Fruit fly (Drosophila melanogaster) whole organism, embryonic: ENCODE measurements around the gene Pex14.

Experiments used
- Ada2b ChIP-seq: fragments of 200-800 bp; sonication (Bioruptor generic); IDR thresholded peaks from 2 replicates; pipeline ENCODE4 v1.3.6; 2022; ENCODE audit warnings: missing biosample characterization, missing genetic modification characterization
- Blimp-1 ChIP-seq: fragments of 200-800 bp; sonication (Bioruptor generic); optimal IDR thresholded peaks from 3 replicates; lab custom pipeline; 2018; ENCODE audit warnings: missing biosample characterization, missing genetic modification characterization, mild to moderate bottlenecking, moderate library complexity, missing genetic modification reagents
- CG10565 ChIP-seq: fragments of 200-800 bp; sonication (Bioruptor generic); optimal IDR thresholded peaks from 3 replicates; lab custom pipeline; 2016; ENCODE audit warnings: missing biosample characterization, mild to moderate bottlenecking, missing genetic modification characterization
- CG11456 ChIP-seq: fragments of 200-800 bp; sonication (Bioruptor generic); IDR thresholded peaks from 3 replicates; pipeline ENCODE4 v1.3.6; 2022; ENCODE audit warnings: missing biosample characterization, missing genetic modification characterization
- CG11695 ChIP-seq: fragments of 200-800 bp; sonication (Bioruptor generic); IDR thresholded peaks from 3 replicates; pipeline ENCODE4 v1.3.6; 2022; ENCODE audit warnings: missing biosample characterization, missing genetic modification characterization
- CG13624 ChIP-seq: fragments of 200-800 bp; sonication (Bioruptor generic); optimal IDR thresholded peaks from 2 replicates; lab custom pipeline; 2016; ENCODE audit warnings: missing biosample characterization, missing genetic modification characterization
- CG13775 ChIP-seq: fragments of 200-800 bp; sonication (Bioruptor generic); optimal IDR thresholded peaks from 3 replicates; lab custom pipeline; 2017; ENCODE audit warnings: missing biosample characterization, mild to moderate bottlenecking, missing genetic modification characterization
- CG15269 ChIP-seq: fragments of 200-800 bp; sonication (Bioruptor generic); optimal IDR thresholded peaks from 2 replicates; lab custom pipeline; 2018; ENCODE audit warnings: missing biosample characterization, mild to moderate bottlenecking, missing genetic modification characterization, moderate library complexity
- CG1529 ChIP-seq: fragments of 200-800 bp; sonication (Bioruptor generic); optimal IDR thresholded peaks from 3 replicates; lab custom pipeline; 2018; ENCODE audit warnings: missing biosample characterization, missing genetic modification characterization
- CG15601 ChIP-seq: fragments of 200-800 bp; sonication (Bioruptor generic); optimal IDR thresholded peaks from 3 replicates; lab custom pipeline; 2019; ENCODE audit warnings: missing biosample characterization, mild to moderate bottlenecking, missing genetic modification characterization, moderate library complexity
- CG16863 ChIP-seq: fragments of 200-800 bp; sonication (Bioruptor generic); optimal IDR thresholded peaks from 3 replicates; lab custom pipeline; 2016; ENCODE audit warnings: missing biosample characterization, missing genetic modification characterization
- CG17361 ChIP-seq: fragments of 200-800 bp; sonication (Bioruptor generic); IDR thresholded peaks from 3 replicates; pipeline ENCODE4 v1.3.6; 2022; ENCODE audit warnings: missing biosample characterization, missing genetic modification characterization
- CG31441 ChIP-seq: fragments of 200-800 bp; sonication (Bioruptor generic); IDR thresholded peaks from 2 replicates; pipeline ENCODE4 v1.3.6; 2022; ENCODE audit warnings: missing biosample characterization, missing genetic modification characterization
- CG3838 ChIP-seq: fragments of 200-800 bp; sonication (Bioruptor generic); optimal IDR thresholded peaks from 3 replicates; lab custom pipeline; 2016; ENCODE audit warnings: missing biosample characterization, missing genetic modification characterization
- CG4282 ChIP-seq: fragments of 200-800 bp; sonication (Bioruptor generic); optimal IDR thresholded peaks from 2 replicates; lab custom pipeline; 2016; ENCODE audit warnings: missing biosample characterization, missing genetic modification characterization
- CG4730 ChIP-seq: fragments of 200-800 bp; sonication (Bioruptor generic); IDR thresholded peaks from 2 replicates; pipeline ENCODE4 v1.3.6; 2022; ENCODE audit warnings: missing biosample characterization, missing genetic modification characterization
- CG5953 ChIP-seq: fragments of 200-800 bp; sonication (Bioruptor generic); IDR thresholded peaks from 2 replicates; pipeline ENCODE4 v1.3.6; 2022; ENCODE audit warnings: missing biosample characterization, missing genetic modification characterization
- CG7928 ChIP-seq: fragments of 200-800 bp; sonication (Bioruptor generic); optimal IDR thresholded peaks from 2 replicates; lab custom pipeline; 2017; ENCODE audit warnings: missing biosample characterization, mild to moderate bottlenecking, missing genetic modification characterization
- CG8924 ChIP-seq: fragments of 200-800 bp; optimal IDR thresholded peaks from 3 replicates; lab custom pipeline; 2019; ENCODE audit warnings: missing biosample characterization, mild to moderate bottlenecking, missing genetic modification characterization, moderate library complexity
- CG8944 ChIP-seq: fragments of 200-800 bp; sonication (Bioruptor generic); optimal IDR thresholded peaks from 3 replicates; lab custom pipeline; 2016; ENCODE audit warnings: missing biosample characterization, missing genetic modification characterization
- CG9932 ChIP-seq: fragments of 200-800 bp; sonication (Bioruptor generic); IDR thresholded peaks from 2 replicates; pipeline ENCODE4 v1.3.6; 2022; ENCODE audit warnings: missing biosample characterization, missing genetic modification characterization
- Dek ChIP-seq: fragments of 200-800 bp; sonication (Bioruptor generic); optimal IDR thresholded peaks from 3 replicates; lab custom pipeline; 2019; ENCODE audit warnings: missing biosample characterization, mild to moderate bottlenecking, missing genetic modification characterization, moderate library complexity
- Dref ChIP-seq: fragments of 200-800 bp; sonication (Bioruptor generic); IDR thresholded peaks from 2 replicates; pipeline ENCODE4 v1.3.6; 2022; ENCODE audit warnings: missing biosample characterization, missing genetic modification characterization
- E2f1 ChIP-seq: fragments of 200-800 bp; sonication (Bioruptor generic); IDR thresholded peaks from 2 replicates; pipeline ENCODE4 v1.3.6; 2022; ENCODE audit warnings: missing biosample characterization, missing genetic modification characterization
- Fer1 ChIP-seq: fragments of 200-800 bp; sonication (Bioruptor generic); optimal IDR thresholded peaks from 2 replicates; lab custom pipeline; 2017; ENCODE audit warnings: missing biosample characterization, mild to moderate bottlenecking, missing genetic modification characterization
- HmgZ ChIP-seq: fragments of 200-800 bp; sonication (Bioruptor generic); optimal IDR thresholded peaks from 2 replicates; lab custom pipeline; 2018; ENCODE audit warnings: missing biosample characterization, mild to moderate bottlenecking, missing genetic modification characterization
- Hmr ChIP-seq: fragments of 200-800 bp; sonication (Bioruptor generic); optimal IDR thresholded peaks from 3 replicates; lab custom pipeline; 2017; ENCODE audit warnings: mild to moderate bottlenecking, missing biosample characterization, missing genetic modification reagents, missing genetic modification characterization
- Lhr ChIP-seq: fragments of 200-800 bp; sonication (Bioruptor generic); optimal IDR thresholded peaks from 3 replicates; lab custom pipeline; 2017; ENCODE audit warnings: mild to moderate bottlenecking, missing biosample characterization, missing genetic modification reagents, missing genetic modification characterization
- Tbp ChIP-seq: fragments of >200 bp; optimal IDR thresholded peaks from 2 replicates; lab custom pipeline; 2018; ENCODE audit warnings: missing biosample characterization, missing genetic modification characterization
- az2 ChIP-seq: fragments of 200-800 bp; sonication (Bioruptor generic); optimal IDR thresholded peaks from 3 replicates; lab custom pipeline; 2016; ENCODE audit warnings: missing biosample characterization, missing genetic modification characterization
- bsh ChIP-seq, 2 experiments: fragments of 200-800 bp; sonication (Bioruptor generic); optimal IDR thresholded peaks; 2 replicates each; lab custom pipeline; 2017 to 2018; ENCODE audit warnings: mild to moderate bottlenecking in 2 of 2, missing biosample characterization in 2 of 2, missing genetic modification characterization in 2 of 2, moderate library complexity in 1 of 2
- chif ChIP-seq, 2 experiments: fragments of 200-800 bp; sonication (Bioruptor generic); optimal IDR thresholded peaks; 3 replicates each; lab custom pipeline; 2016; ENCODE audit warnings: missing biosample characterization in 2 of 2, missing genetic modification characterization in 2 of 2
- corto ChIP-seq: fragments of 200-800 bp; sonication (Bioruptor generic); optimal IDR thresholded peaks from 2 replicates; lab custom pipeline; 2016; ENCODE audit warnings: missing biosample characterization, mild to moderate bottlenecking, missing genetic modification characterization, moderate library complexity
- croc ChIP-seq: fragments of 200-800 bp; sonication (Bioruptor generic); conservative IDR thresholded peaks from 3 replicates; pipeline ENCODE4 v1.3.6; 2022; ENCODE audit warnings: missing biosample characterization, missing genetic modification characterization
- da ChIP-seq: fragments of 200-800 bp; sonication (Bioruptor generic); optimal IDR thresholded peaks from 2 replicates; lab custom pipeline; 2016; ENCODE audit warnings: missing biosample characterization, missing genetic modification characterization
- dan ChIP-seq: fragments of 200-800 bp; sonication (Bioruptor generic); IDR thresholded peaks from 2 replicates; pipeline ENCODE4 v1.3.6; 2022; ENCODE audit warnings: missing biosample characterization, missing genetic modification characterization
- dmrt99B ChIP-seq: fragments of 200-800 bp; sonication (Bioruptor generic); optimal IDR thresholded peaks from 2 replicates; lab custom pipeline; 2018; ENCODE audit warnings: missing biosample characterization, mild to moderate bottlenecking, missing genetic modification characterization, moderate library complexity
- ems ChIP-seq: fragments of 200-800 bp; sonication (Bioruptor generic); optimal IDR thresholded peaks from 3 replicates; lab custom pipeline; 2016; ENCODE audit warnings: missing biosample characterization, missing genetic modification characterization
- ewg ChIP-seq: fragments of 200-800 bp; sonication (Bioruptor generic); optimal IDR thresholded peaks from 3 replicates; lab custom pipeline; 2017; ENCODE audit warnings: mild to moderate bottlenecking, missing biosample characterization, missing genetic modification reagents, missing genetic modification characterization
- fd64A ChIP-seq: fragments of 200-800 bp; sonication (Bioruptor generic); optimal IDR thresholded peaks from 3 replicates; lab custom pipeline; 2018; ENCODE audit warnings: missing biosample characterization, mild to moderate bottlenecking, missing genetic modification characterization
- fd96Cb ChIP-seq: fragments of 200-800 bp; sonication (Bioruptor generic); optimal IDR thresholded peaks from 2 replicates; lab custom pipeline; 2018; ENCODE audit warnings: missing biosample characterization, mild to moderate bottlenecking, missing genetic modification characterization, moderate library complexity
- gce ChIP-seq: fragments of 200-800 bp; sonication (Bioruptor generic); IDR thresholded peaks from 3 replicates; pipeline ENCODE4 v1.3.6; 2022; ENCODE audit warnings: missing biosample characterization, missing genetic modification characterization
- ken ChIP-seq: fragments of 200-800 bp; sonication (Bioruptor generic); IDR thresholded peaks from 3 replicates; pipeline ENCODE4 v1.3.6; 2022; ENCODE audit warnings: missing biosample characterization, missing genetic modification characterization
- luna ChIP-seq: fragments of 200-800 bp; sonication (Bioruptor generic); optimal IDR thresholded peaks from 2 replicates; lab custom pipeline; 2016; ENCODE audit warnings: missing biosample characterization, missing genetic modification characterization
- nom ChIP-seq: fragments of 200-800 bp; sonication (Bioruptor generic); optimal IDR thresholded peaks from 2 replicates; lab custom pipeline; 2017; ENCODE audit warnings: missing biosample characterization, missing genetic modification characterization, mild to moderate bottlenecking, moderate library complexity, missing genetic modification reagents
- p53 ChIP-seq: fragments of 200-800 bp; sonication (Bioruptor generic); optimal IDR thresholded peaks from 2 replicates; lab custom pipeline; 2016; ENCODE audit warnings: missing biosample characterization, missing genetic modification characterization
- pho ChIP-seq: fragments of 200-800 bp; sonication (Bioruptor generic); optimal IDR thresholded peaks from 2 replicates; lab custom pipeline; 2016; ENCODE audit warnings: missing biosample characterization, missing genetic modification characterization
- ro ChIP-seq: fragments of 200-800 bp; sonication (Bioruptor generic); IDR thresholded peaks from 2 replicates; pipeline ENCODE4 v1.3.6; 2022; ENCODE audit warnings: missing biosample characterization, missing genetic modification characterization
- sens ChIP-seq: fragments of 200-800 bp; sonication (Bioruptor generic); peaks from one replicate; lab custom pipeline; 2016; ENCODE audit warnings: missing biosample characterization, missing genetic modification characterization
- toy ChIP-seq: fragments of 200-800 bp; sonication (Bioruptor generic); IDR thresholded peaks from 2 replicates; pipeline ENCODE4 v1.3.6; 2022; ENCODE audit warnings: missing biosample characterization, missing genetic modification characterization
- vnd ChIP-seq: fragments of 200-800 bp; sonication (Bioruptor generic); IDR thresholded peaks from 3 replicates; pipeline ENCODE4 v1.3.6; 2022; ENCODE audit warnings: missing biosample characterization, missing genetic modification characterization; ENCODE audit not compliant: partially characterized antibody

The Pex14 gene

DNA sequence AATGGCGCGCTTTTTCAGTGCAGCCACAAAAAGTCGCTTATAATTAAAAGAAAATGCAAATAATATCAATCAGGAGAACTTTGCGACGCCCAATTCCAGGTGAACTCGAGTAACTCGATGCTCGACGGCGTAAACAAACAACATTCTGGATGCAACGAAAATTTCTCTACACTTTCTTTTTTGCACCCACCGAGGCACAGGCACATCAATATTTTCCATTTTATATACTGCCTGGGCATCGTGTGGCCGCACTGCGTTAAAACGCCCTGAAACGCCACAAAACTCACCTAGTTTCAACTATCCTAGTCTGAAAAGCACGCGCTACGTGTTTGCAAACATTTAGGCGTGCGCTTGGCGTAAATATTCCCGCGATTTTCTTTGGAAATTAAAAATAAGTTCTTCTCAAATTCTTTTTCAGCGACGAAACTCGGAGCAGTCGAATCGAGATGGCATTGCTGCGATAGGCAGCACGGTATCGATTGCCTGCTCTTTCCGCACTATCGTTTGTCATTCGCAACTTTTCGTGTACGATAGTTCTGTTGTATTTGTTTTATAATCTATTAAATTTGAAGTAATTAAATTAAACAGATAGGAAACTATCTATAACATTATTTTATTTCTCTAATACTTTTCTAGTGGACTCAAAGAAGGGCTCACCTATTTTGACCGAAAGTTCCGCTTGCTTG is 7.3 kb downstream of the Pex14 start, which contains the start of gene Pcif1 (continued):
- no peak for TF ChIP-seq dan
- TF ChIP-seq CG8944 (GFP tag; lab: Kevin White, UChicago), result no peak
- TF ChIP-seq CG4730 (GFP tag; lab: Robert Waterston, UW), result no peak
- no peak for TF ChIP-seq CG3838 (GFP tag; lab: Kevin White, UChicago)
- peak; percentile 73 for TF ChIP-seq corto
- no peak for TF ChIP-seq E2f1 (GFP tag; lab: Robert Waterston, UW)
- TF ChIP-seq fd96Cb, result no peak
- no peak for TF ChIP-seq gce (GFP tag; lab: Robert Waterston, UW)
- TF ChIP-seq ro (GFP tag; lab: Robert Waterston, UW), result no peak
- TF ChIP-seq CG15269 (tag; lab: Kevin White, UChicago), result no peak
- no peak for TF ChIP-seq CG31441 (GFP tag; lab: Robert Waterston, UW)
- TF ChIP-seq CG13775, result no peak
- TF ChIP-seq nom (GFP tag; lab: Kevin White, UChicago), result peak; percentile 39
- peak; percentile 25 for TF ChIP-seq Lhr
- TF ChIP-seq fd64A, result no peak
- TF ChIP-seq chif (GFP tag; optimal IDR thresholded peaks at IDR 0.05; lab: Kevin White, UChicago), result no peak
- TF ChIP-seq ems (GFP tag; lab: Kevin White, UChicago), result no peak
- no peak for TF ChIP-seq luna (GFP tag; lab: Kevin White, UChicago)
- TF ChIP-seq croc (GFP tag; lab: Robert Waterston, UW), result no peak
- TF ChIP-seq CG17361, result no peak
- TF ChIP-seq CG5953 (GFP tag; lab: Robert Waterston, UW), result no peak
- TF ChIP-seq CG13624 (GFP tag; lab: Kevin White, UChicago), result no peak
- TF ChIP-seq toy (GFP tag; lab: Robert Waterston, UW), result no peak
- TF ChIP-seq CG15601, result peak; percentile 51
- no peak for TF ChIP-seq Hmr (GFP tag; lab: Kevin White, UChicago)
- TF ChIP-seq vnd (GFP tag; lab: Robert Waterston, UW), result peak; percentile 99
- TF ChIP-seq Dek (tag; lab: Kevin White, UChicago), result no peak
- TF ChIP-seq CG8924 (tag; lab: Kevin White, UChicago), result peak; percentile 22
- no peak for TF ChIP-seq Tbp (GFP tag; lab: Kevin White, UChicago)
- no peak for TF ChIP-seq Ada2b (GFP tag; lab: Robert Waterston, UW)
- TF ChIP-seq az2 (GFP tag; lab: Kevin White, UChicago), result no peak
- peak; percentile 97 for TF ChIP-seq Dref (GFP tag; lab: Robert Waterston, UW)
- no peak for TF ChIP-seq CG1529 (GFP tag; lab: Kevin White, UChicago)
- no peak for TF ChIP-seq CG4282
- TF ChIP-seq CG11456 (GFP tag; lab: Robert Waterston, UW), result no peak
- peak; percentile 80 for TF ChIP-seq CG9932 (GFP tag; lab: Robert Waterston, UW)
- no peak for TF ChIP-seq p53
- no peak for TF ChIP-seq CG10565
- TF ChIP-seq sens, result peak; percentile 67
- no peak for TF ChIP-seq CG7928
- no peak for TF ChIP-seq dmrt99B (tag; lab: Kevin White, UChicago)
- TF ChIP-seq CG11695 (GFP tag; lab: Robert Waterston, UW), result no peak
- TF ChIP-seq ewg (GFP tag; lab: Kevin White, UChicago), result no peak
- no peak for TF ChIP-seq pho
- no peak for TF ChIP-seq bsh (GFP tag; optimal IDR thresholded peaks at IDR 0.05; lab: Kevin White, UChicago)
- no peak for TF ChIP-seq Fer1 (GFP tag; lab: Kevin White, UChicago)
- peak; percentile 47 for TF ChIP-seq HmgZ (tag; lab: Kevin White, UChicago)
- TF ChIP-seq da (GFP tag; lab: Kevin White, UChicago), result no peak
- TF ChIP-seq CG16863 (GFP tag; lab: Kevin White, UChicago), result no peak
- no peak for TF ChIP-seq Blimp-1 (GFP tag; lab: Kevin White, UChicago)
- TF ChIP-seq ken (GFP tag; lab: Robert Waterston, UW), result no peak
